Worm (Caenorhabditis elegans) whole organism, L4 larva: Measurements from ENCODE around the gene F32D8.8.

Experiments
- ceh-28 ChIP-seq: fragments of 150-350 bp; optimal IDR thresholded peaks from 2 replicates; lab custom pipeline; 2014; ENCODE audit warnings: missing biosample characterization, missing genetic modification reagents, missing genetic modification characterization
- lin-39 ChIP-seq: fragments of 150-350 bp; optimal IDR thresholded peaks from 2 replicates; lab custom pipeline; 2014; ENCODE audit warnings: missing biosample characterization, missing genetic modification reagents, missing genetic modification characterization
- nhr-48 ChIP-seq: sonication (generic microtip); optimal IDR thresholded peaks from 2 replicates; lab custom pipeline; 2016; ENCODE audit warnings: mild to moderate bottlenecking, missing genetic modification characterization, missing compliant biosample characterization
- php-3 ChIP-seq: fragments of 200-800 bp; sonication (Bioruptor generic); IDR thresholded peaks from 2 replicates; pipeline ENCODE4 v1.3.6; 2022; ENCODE audit warnings: missing genetic modification reagents, missing genetic modification characterization, missing compliant biosample characterization
- vab-7 ChIP-seq: fragments of 200-800 bp; sonication (Bioruptor generic); IDR thresholded peaks from 2 replicates; pipeline ENCODE4 v1.3.6; 2022; ENCODE audit warnings: missing genetic modification reagents, missing genetic modification characterization, missing compliant biosample characterization

DNA sequence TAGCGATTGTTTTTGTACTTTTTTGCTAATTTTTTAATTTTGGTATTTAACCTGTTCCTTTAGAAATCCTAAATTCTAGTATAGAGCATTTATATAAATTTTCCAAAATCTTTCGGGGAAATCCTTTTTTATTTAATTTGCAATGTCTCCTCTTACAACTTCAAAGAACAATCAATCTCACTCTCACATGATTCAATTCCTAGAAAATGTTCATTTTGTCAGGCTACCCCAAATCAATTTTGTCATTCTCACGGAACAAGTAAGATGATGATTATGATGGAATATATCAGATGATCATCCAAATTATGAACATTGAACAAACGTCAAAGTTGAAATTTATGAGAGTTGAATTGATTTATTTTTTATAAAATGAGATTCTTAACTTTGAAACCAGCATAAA lies 34.7 kb upstream of the F32D8.8 start:
- TF ChIP-seq nhr-48 (no peak), lin-39 (tag; lab: Kevin White, UChicago) (no peak), ceh-28 (tag; lab: Kevin White, UChicago) (no peak), php-3 (no peak), vab-7 (GFP tag; lab: Robert Waterston, UW) (no peak)
